Fruit fly (Drosophila melanogaster): Measurements from ENCODE around the gene Pgant7.

Gene Pgant7

DNA sequence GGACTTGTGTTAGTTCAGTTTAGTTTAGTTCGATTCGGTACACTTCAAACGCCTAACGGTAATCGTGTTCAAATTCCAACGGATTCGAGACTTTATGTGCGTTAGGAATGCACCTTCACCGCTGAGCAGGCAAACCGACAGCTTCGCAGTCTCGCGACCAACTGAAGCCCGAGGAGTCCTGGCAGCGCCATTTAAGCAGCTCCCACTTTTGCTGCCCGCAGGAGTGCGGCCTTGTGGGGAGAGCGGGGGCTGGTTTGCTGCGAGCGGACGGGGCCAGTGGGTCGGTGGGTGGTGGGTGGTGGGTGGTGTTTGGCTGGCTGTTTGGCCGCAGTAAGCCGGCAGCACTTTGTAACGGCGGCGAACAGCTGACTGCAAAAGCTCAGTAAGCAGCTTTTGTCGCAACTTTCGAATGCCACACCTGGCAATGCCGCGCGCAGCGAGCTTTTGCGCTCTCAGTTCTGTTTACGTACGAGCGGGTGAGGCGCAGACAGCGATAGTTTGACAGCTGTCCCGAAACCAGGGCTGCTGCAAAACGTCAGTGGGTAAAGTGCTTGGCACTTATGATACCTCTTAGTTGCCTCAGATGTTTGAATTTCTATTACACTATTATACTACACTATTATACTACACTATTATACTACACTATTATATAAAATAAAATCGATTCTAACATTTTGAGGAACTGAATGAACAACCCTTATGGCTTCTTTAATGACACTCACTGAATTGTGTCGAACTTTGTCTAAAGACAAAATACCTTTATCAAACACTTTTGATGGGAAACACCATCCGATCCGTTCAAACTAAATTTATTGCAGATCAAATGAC lies 20.3 kb downstream of the Pgant7 start, which contains the start of gene CG32547 (continued):
- TF ChIP-seq brk (GFP tag; optimal IDR thresholded peaks at IDR 0.05) (no peak), CG32264 (GFP tag; optimal IDR thresholded peaks at IDR 0.05) (no peak), woc (GFP tag; optimal IDR thresholded peaks at IDR 0.05) (peak; percentile 67), ey (GFP tag; optimal IDR thresholded peaks at IDR 0.05) (no peak), Dif (GFP tag; optimal IDR thresholded peaks at IDR 0.05; ENCODE audit: partially characterized antibody) (no peak), GATAd (GFP tag; optimal IDR thresholded peaks at IDR 0.05) (no peak), pan (optimal IDR thresholded peaks at IDR 0.05) (peak; percentile 80), rgr (GFP tag; optimal IDR thresholded peaks at IDR 0.05) (no peak), OdsH (GFP tag; optimal IDR thresholded peaks at IDR 0.05) (no peak)

DNA sequence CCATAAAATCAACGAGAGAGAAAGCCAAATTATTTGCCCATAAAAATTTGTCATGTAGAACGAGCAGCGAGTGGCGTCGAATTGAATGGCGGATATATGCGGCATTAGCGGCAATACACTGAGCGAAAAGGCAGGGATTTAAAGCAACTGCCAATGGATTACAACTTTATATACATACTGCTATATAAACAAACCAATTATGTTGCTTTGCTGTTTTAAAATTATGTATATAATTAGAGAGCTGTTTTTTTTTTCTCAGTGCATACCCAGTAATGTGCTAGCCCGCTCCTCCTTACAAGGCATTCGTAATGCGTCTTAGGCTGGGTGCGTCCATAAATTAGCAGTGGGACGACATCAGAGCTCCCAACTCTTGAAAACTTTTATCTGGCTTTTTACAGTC lies 31.9 kb downstream of the Pgant7 start:
- no peak for TF ChIP-seq Vsx2 (GFP tag; optimal IDR thresholded peaks at IDR 0.05; ENCODE audit: partially characterized antibody)
- TF ChIP-seq psq (GFP tag; optimal IDR thresholded peaks at IDR 0.05): no peak
- no peak for TF ChIP-seq Sp1 (GFP tag; optimal IDR thresholded peaks at IDR 0.05)
- TF ChIP-seq jim (GFP tag; optimal IDR thresholded peaks at IDR 0.05): no peak
- no peak for TF ChIP-seq pan (optimal IDR thresholded peaks at IDR 0.05)
- no peak for TF ChIP-seq Hr78 (GFP tag; optimal IDR thresholded peaks at IDR 0.05)
- no peak for TF ChIP-seq ey (GFP tag; optimal IDR thresholded peaks at IDR 0.05)
- no peak for TF ChIP-seq fru (GFP tag; optimal IDR thresholded peaks at IDR 0.05)

DNA sequence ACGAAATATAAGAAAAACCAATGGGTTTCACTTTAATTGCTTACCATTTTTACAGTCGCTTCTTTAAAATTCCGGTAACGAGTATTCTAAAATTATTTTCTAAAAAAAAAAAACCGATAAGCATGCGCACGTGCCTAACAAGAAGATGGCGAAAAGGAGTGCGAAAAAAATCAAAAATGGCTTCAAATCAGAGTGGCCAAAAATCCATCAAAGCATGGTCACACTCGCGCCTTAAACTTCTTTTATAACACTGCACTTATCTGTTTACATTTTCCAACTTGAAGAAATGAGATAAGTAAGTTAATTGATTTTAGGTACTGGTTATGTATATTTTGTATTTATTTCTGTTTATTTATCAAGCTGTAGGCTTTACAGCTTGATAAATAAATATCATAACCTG lies 39.5 kb downstream of the Pgant7 start, which contains the start of gene CG43843:
CG43843 (minus strand) TSS at position 101 of the 400 bp plus-strand sequence.
- TF ChIP-seq fru (GFP tag; optimal IDR thresholded peaks at IDR 0.05): no peak
- TF ChIP-seq woc (GFP tag; optimal IDR thresholded peaks at IDR 0.05): no peak
- TF ChIP-seq pan (optimal IDR thresholded peaks at IDR 0.05): no peak
- TF ChIP-seq Abd-B (GFP tag; optimal IDR thresholded peaks at IDR 0.05): no peak
- TF ChIP-seq CG9705 (GFP tag; optimal IDR thresholded peaks at IDR 0.05): no peak
- TF ChIP-seq foxo (GFP tag; optimal IDR thresholded peaks at IDR 0.05): no peak
- TF ChIP-seq tai (GFP tag; optimal IDR thresholded peaks at IDR 0.05): no peak
- TF ChIP-seq Dfd (GFP tag; optimal IDR thresholded peaks at IDR 0.05): no peak

DNA sequence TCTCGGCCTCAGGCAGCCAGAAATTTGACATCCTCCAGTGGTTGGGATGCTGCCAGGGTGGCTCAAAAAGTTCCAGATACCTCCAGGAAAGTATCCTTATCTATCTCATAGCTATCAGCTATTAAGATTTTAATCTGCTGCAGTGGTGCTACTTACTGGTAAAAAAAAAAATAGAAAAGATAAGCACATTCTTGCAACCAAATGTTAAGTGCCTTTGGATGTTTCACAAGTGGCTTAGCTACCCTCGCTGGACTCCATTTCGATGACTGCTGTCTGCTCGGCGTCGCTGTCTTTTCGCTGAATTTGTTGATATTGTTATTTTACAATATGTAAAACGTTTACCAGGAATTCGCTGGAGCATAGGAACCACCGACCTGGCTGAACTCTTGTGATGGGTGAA lies 47.1 kb downstream of the Pgant7 start:
- TF ChIP-seq Abd-B (GFP tag; optimal IDR thresholded peaks at IDR 0.05) (no peak), dmrt93B (GFP tag; optimal IDR thresholded peaks at IDR 0.05) (no peak), Hr83 (GFP tag; optimal IDR thresholded peaks at IDR 0.05; ENCODE audit: poor library complexity, severe bottlenecking) (no peak), sv (GFP tag; optimal IDR thresholded peaks at IDR 0.05) (no peak), br (GFP tag; optimal IDR thresholded peaks at IDR 0.05) (no peak), Jra (GFP tag; optimal IDR thresholded peaks at IDR 0.05) (no peak), Hnf4 (GFP tag; optimal IDR thresholded peaks at IDR 0.05) (no peak), psq (GFP tag; optimal IDR thresholded peaks at IDR 0.05) (no peak), CrebA (GFP tag; optimal IDR thresholded peaks at IDR 0.05; ENCODE audit: borderline replicate concordance) (no peak), woc (GFP tag; optimal IDR thresholded peaks at IDR 0.05) (no peak), Vsx2 (GFP tag; optimal IDR thresholded peaks at IDR 0.05; ENCODE audit: partially characterized antibody) (no peak), usp (GFP tag; optimal IDR thresholded peaks at IDR 0.05) (no peak), lola (GFP tag; optimal IDR thresholded peaks at IDR 0.05) (no peak), dsf (GFP tag; optimal IDR thresholded peaks at IDR 0.05; ENCODE audit: borderline replicate concordance) (no peak), CG32264 (GFP tag; optimal IDR thresholded peaks at IDR 0.05) (no peak), brk (GFP tag; optimal IDR thresholded peaks at IDR 0.05) (no peak)

All from whole organism, wandering third instar larva.